Fruit fly (Drosophila melanogaster) whole organism, embryonic: ENCODE data around the gene VhaM9.7-c.

Source experiments
- Ada2b ChIP-seq: fragments of 200-800 bp; sonication (Bioruptor generic); IDR thresholded peaks from 2 replicates; pipeline ENCODE4 v1.3.6; 2022; ENCODE audit warnings: missing biosample characterization, missing genetic modification characterization
- Antp ChIP-seq: fragments of 200-800 bp; sonication (Bioruptor generic); optimal IDR thresholded peaks from 3 replicates; lab custom pipeline; 2016; ENCODE audit warnings: missing biosample characterization, missing genetic modification characterization
- Atf6 ChIP-seq: fragments of 200-800 bp; sonication (Bioruptor generic); IDR thresholded peaks from 2 replicates; pipeline ENCODE4 v1.3.6; 2022; ENCODE audit warnings: missing biosample characterization, missing genetic modification characterization
- B-H2 ChIP-seq: fragments of 200-800 bp; sonication (Bioruptor generic); optimal IDR thresholded peaks from 2 replicates; lab custom pipeline; 2018; ENCODE audit warnings: missing biosample characterization, mild to moderate bottlenecking, missing genetic modification characterization
- Bteb2 ChIP-seq: fragments of 200-800 bp; sonication (Bioruptor generic); optimal IDR thresholded peaks from 2 replicates; lab custom pipeline; 2016; ENCODE audit warnings: missing biosample characterization, missing genetic modification characterization
- CG10654 ChIP-seq: fragments of 200-800 bp; sonication (Bioruptor generic); optimal IDR thresholded peaks from 2 replicates; lab custom pipeline; 2016; ENCODE audit warnings: missing biosample characterization, missing genetic modification characterization
- CG12071 ChIP-seq: fragments of 200-800 bp; sonication (Bioruptor generic); optimal IDR thresholded peaks from 3 replicates; lab custom pipeline; 2018; ENCODE audit warnings: missing biosample characterization, mild to moderate bottlenecking, missing genetic modification characterization
- CG13123 ChIP-seq: fragments of 200-800 bp; sonication (Bioruptor generic); optimal IDR thresholded peaks from 2 replicates; lab custom pipeline; 2016; ENCODE audit warnings: missing biosample characterization, missing genetic modification characterization
- CG15073 ChIP-seq: fragments of 200-800 bp; sonication (Bioruptor generic); optimal IDR thresholded peaks from 2 replicates; lab custom pipeline; 2016; ENCODE audit warnings: missing biosample characterization, missing genetic modification characterization
- CG15601 ChIP-seq: fragments of 200-800 bp; sonication (Bioruptor generic); optimal IDR thresholded peaks from 3 replicates; lab custom pipeline; 2019; ENCODE audit warnings: missing biosample characterization, mild to moderate bottlenecking, missing genetic modification characterization, moderate library complexity
- CG17359 ChIP-seq: fragments of 200-800 bp; sonication (Bioruptor generic); optimal IDR thresholded peaks from 3 replicates; lab custom pipeline; 2018; ENCODE audit warnings: missing biosample characterization, mild to moderate bottlenecking, missing genetic modification characterization, moderate library complexity
- CG1792 ChIP-seq: fragments of 200-800 bp; sonication (Bioruptor generic); optimal IDR thresholded peaks from 2 replicates; lab custom pipeline; 2016; ENCODE audit warnings: missing biosample characterization, missing genetic modification characterization
- CG2712 ChIP-seq: fragments of 200-800 bp; optimal IDR thresholded peaks from 3 replicates; lab custom pipeline; 2019; ENCODE audit warnings: missing biosample characterization, mild to moderate bottlenecking, missing genetic modification characterization, moderate library complexity
- CG2889 ChIP-seq: fragments of 200-800 bp; sonication (Bioruptor generic); IDR thresholded peaks from 3 replicates; pipeline ENCODE4 v1.3.6; 2022; ENCODE audit warnings: missing biosample characterization, missing genetic modification characterization
- CG4404 ChIP-seq: fragments of 200-800 bp; sonication (Bioruptor generic); IDR thresholded peaks from 2 replicates; pipeline ENCODE4 v1.3.6; 2022; ENCODE audit warnings: missing biosample characterization, missing genetic modification characterization
- CG4424 ChIP-seq: fragments of 200-800 bp; sonication (Bioruptor generic); optimal IDR thresholded peaks from 3 replicates; lab custom pipeline; 2016; ENCODE audit warnings: missing biosample characterization, missing genetic modification characterization
- CG4730 ChIP-seq: fragments of 200-800 bp; sonication (Bioruptor generic); IDR thresholded peaks from 2 replicates; pipeline ENCODE4 v1.3.6; 2022; ENCODE audit warnings: missing biosample characterization, missing genetic modification characterization
- CG4820 ChIP-seq: fragments of 200-800 bp; sonication (Bioruptor generic); optimal IDR thresholded peaks from 3 replicates; lab custom pipeline; 2016; ENCODE audit warnings: missing biosample characterization, missing genetic modification characterization
- CG4854 ChIP-seq: fragments of 200-800 bp; sonication (Bioruptor generic); optimal IDR thresholded peaks from 2 replicates; lab custom pipeline; 2016; ENCODE audit warnings: missing biosample characterization, missing genetic modification characterization, inconsistent platforms
- CG5953 ChIP-seq: fragments of 200-800 bp; sonication (Bioruptor generic); IDR thresholded peaks from 2 replicates; pipeline ENCODE4 v1.3.6; 2022; ENCODE audit warnings: missing biosample characterization, missing genetic modification characterization
- CG7372 ChIP-seq: fragments of 200-800 bp; sonication (Bioruptor generic); IDR thresholded peaks from 2 replicates; pipeline ENCODE4 v1.3.6; 2022; ENCODE audit warnings: missing biosample characterization, missing genetic modification characterization
- CG7928 ChIP-seq: fragments of 200-800 bp; sonication (Bioruptor generic); optimal IDR thresholded peaks from 2 replicates; lab custom pipeline; 2017; ENCODE audit warnings: missing biosample characterization, mild to moderate bottlenecking, missing genetic modification characterization
- CG8359 ChIP-seq: fragments of 200-800 bp; sonication (Bioruptor generic); optimal IDR thresholded peaks from 2 replicates; lab custom pipeline; 2017; ENCODE audit warnings: missing biosample characterization, mild to moderate bottlenecking, missing genetic modification characterization, borderline replicate concordance
- CG8924 ChIP-seq: fragments of 200-800 bp; optimal IDR thresholded peaks from 3 replicates; lab custom pipeline; 2019; ENCODE audit warnings: missing biosample characterization, mild to moderate bottlenecking, missing genetic modification characterization, moderate library complexity
- CHES-1-like ChIP-seq: fragments of 200-800 bp; sonication (Bioruptor generic); optimal IDR thresholded peaks from 2 replicates; lab custom pipeline; 2016; ENCODE audit warnings: missing biosample characterization, missing genetic modification characterization
- CoRest ChIP-seq: fragments of 200-800 bp; sonication (Bioruptor generic); optimal IDR thresholded peaks from 3 replicates; lab custom pipeline; 2018; ENCODE audit warnings: missing biosample characterization, mild to moderate bottlenecking, missing genetic modification characterization, moderate library complexity
- Dref ChIP-seq: fragments of 200-800 bp; sonication (Bioruptor generic); IDR thresholded peaks from 2 replicates; pipeline ENCODE4 v1.3.6; 2022; ENCODE audit warnings: missing biosample characterization, missing genetic modification characterization
- HLH4C ChIP-seq: fragments of 200-800 bp; sonication (Bioruptor generic); IDR thresholded peaks from 3 replicates; pipeline ENCODE4 v1.3.6; 2022; ENCODE audit warnings: missing biosample characterization, missing genetic modification characterization; ENCODE audit not compliant: partially characterized antibody
- Myb ChIP-seq: fragments of 200-800 bp; sonication (Bioruptor generic); optimal IDR thresholded peaks from 2 replicates; lab custom pipeline; 2016; ENCODE audit warnings: missing biosample characterization, missing genetic modification characterization
- NFAT ChIP-seq: fragments of 200-800 bp; sonication (Bioruptor generic); IDR thresholded peaks from 2 replicates; pipeline ENCODE4 v1.3.6; 2022; ENCODE audit warnings: missing biosample characterization, missing genetic modification characterization
- Nf-YA ChIP-seq: fragments of 200-800 bp; sonication (Bioruptor generic); IDR thresholded peaks from 2 replicates; pipeline ENCODE4 v1.3.6; 2022; ENCODE audit warnings: missing biosample characterization, missing genetic modification characterization
- Pdp1 ChIP-seq, 2 experiments: fragments of 200-800 bp; sonication (Bioruptor generic); optimal IDR thresholded peaks; 3 replicates each; lab custom pipeline; 2016; ENCODE audit warnings: missing biosample characterization in 2 of 2, missing genetic modification characterization in 2 of 2, mild to moderate bottlenecking in 1 of 2, moderate library complexity in 1 of 2
- Ptx1 ChIP-seq: fragments of 200-800 bp; sonication (Bioruptor generic); IDR thresholded peaks from 2 replicates; pipeline ENCODE4 v1.3.6; 2022; ENCODE audit warnings: missing biosample characterization, missing genetic modification characterization
- Ravus ChIP-seq: fragments of 200-800 bp; sonication (Bioruptor generic); IDR thresholded peaks from 2 replicates; pipeline ENCODE4 v1.3.6; 2022; ENCODE audit warnings: missing biosample characterization, missing genetic modification characterization
- amos ChIP-seq: fragments of 200-800 bp; sonication (Bioruptor generic); IDR thresholded peaks from 2 replicates; pipeline ENCODE4 v1.3.6; 2022; ENCODE audit warnings: missing biosample characterization, missing genetic modification characterization; ENCODE audit not compliant: partially characterized antibody
- bowl ChIP-seq: fragments of 200-800 bp; sonication (Bioruptor generic); IDR thresholded peaks from 2 replicates; pipeline ENCODE4 v1.3.6; 2022; ENCODE audit warnings: missing biosample characterization, missing genetic modification characterization
- dan ChIP-seq: fragments of 200-800 bp; sonication (Bioruptor generic); IDR thresholded peaks from 2 replicates; pipeline ENCODE4 v1.3.6; 2022; ENCODE audit warnings: missing biosample characterization, missing genetic modification characterization
- danr ChIP-seq: fragments of 200-800 bp; sonication (Bioruptor generic); IDR thresholded peaks from 2 replicates; pipeline ENCODE4 v1.3.6; 2022; ENCODE audit warnings: missing biosample characterization, missing genetic modification characterization
- fd64A ChIP-seq: fragments of 200-800 bp; sonication (Bioruptor generic); optimal IDR thresholded peaks from 3 replicates; lab custom pipeline; 2018; ENCODE audit warnings: missing biosample characterization, mild to moderate bottlenecking, missing genetic modification characterization
- fd96Cb ChIP-seq: fragments of 200-800 bp; sonication (Bioruptor generic); optimal IDR thresholded peaks from 2 replicates; lab custom pipeline; 2018; ENCODE audit warnings: missing biosample characterization, mild to moderate bottlenecking, missing genetic modification characterization, moderate library complexity
- inv ChIP-seq: fragments of 200-800 bp; sonication (Bioruptor generic); IDR thresholded peaks from 2 replicates; pipeline ENCODE4 v1.3.6; 2022; ENCODE audit warnings: missing biosample characterization, missing genetic modification characterization; ENCODE audit not compliant: partially characterized antibody
- kah ChIP-seq: fragments of 200-800 bp; sonication (Bioruptor generic); optimal IDR thresholded peaks from 2 replicates; lab custom pipeline; 2018; ENCODE audit warnings: missing biosample characterization, mild to moderate bottlenecking, missing genetic modification characterization
- lmd ChIP-seq: fragments of 200-800 bp; sonication (Bioruptor generic); IDR thresholded peaks from 2 replicates; pipeline ENCODE4 v1.3.6; 2022; ENCODE audit warnings: missing biosample characterization, missing genetic modification characterization
- p53 ChIP-seq: fragments of 200-800 bp; sonication (Bioruptor generic); optimal IDR thresholded peaks from 2 replicates; lab custom pipeline; 2016; ENCODE audit warnings: missing biosample characterization, missing genetic modification characterization
- pita ChIP-seq: fragments of 200-800 bp; sonication (Bioruptor generic); optimal IDR thresholded peaks from 2 replicates; lab custom pipeline; 2017; ENCODE audit warnings: missing biosample characterization, mild to moderate bottlenecking, missing genetic modification characterization
- pros ChIP-seq: fragments of 200-800 bp; sonication (Bioruptor generic); optimal IDR thresholded peaks from 3 replicates; lab custom pipeline; 2019; ENCODE audit warnings: missing biosample characterization, mild to moderate bottlenecking, missing genetic modification characterization, moderate library complexity
- pum ChIP-seq: fragments of 200-800 bp; sonication (Bioruptor generic); optimal IDR thresholded peaks from 2 replicates; lab custom pipeline; 2016; ENCODE audit warnings: missing biosample characterization, missing genetic modification characterization
- schlank ChIP-seq: fragments of 200-800 bp; sonication (Bioruptor generic); optimal IDR thresholded peaks from 2 replicates; lab custom pipeline; 2018; ENCODE audit warnings: missing biosample characterization, mild to moderate bottlenecking, missing genetic modification characterization
- sna ChIP-seq: fragments of 200-800 bp; sonication (Bioruptor generic); IDR thresholded peaks from 2 replicates; pipeline ENCODE4 v1.3.6; 2022; ENCODE audit warnings: missing biosample characterization, missing genetic modification characterization; ENCODE audit not compliant: partially characterized antibody
- stwl ChIP-seq: fragments of 200-800 bp; sonication (Bioruptor generic); optimal IDR thresholded peaks from 3 replicates; lab custom pipeline; 2018; ENCODE audit warnings: missing biosample characterization, mild to moderate bottlenecking, missing genetic modification characterization, moderate library complexity
- tap ChIP-seq: fragments of 200-800 bp; optimal IDR thresholded peaks from 3 replicates; lab custom pipeline; 2019; ENCODE audit warnings: missing biosample characterization, mild to moderate bottlenecking, missing genetic modification characterization, moderate library complexity
- vfl ChIP-seq: fragments of 200-800 bp; sonication (Bioruptor generic); optimal IDR thresholded peaks from 2 replicates; lab custom pipeline; 2016; ENCODE audit warnings: missing biosample characterization, missing genetic modification characterization

The VhaM9.7-c gene

dm6 chr3L:4209731-4210130, 23.1 kb upstream of the VhaM9.7-c start:
- no peak for TF ChIP-seq amos
- no peak for TF ChIP-seq Pdp1 (GFP tag; optimal IDR thresholded peaks at IDR 0.05; lab: Kevin White, UChicago)
- TF ChIP-seq Atf6 (GFP tag; lab: Robert Waterston, UW): no peak
- TF ChIP-seq CG13123 (GFP tag; lab: Kevin White, UChicago): no peak
- no peak for TF ChIP-seq NFAT (GFP tag; lab: Robert Waterston, UW)
- no peak for TF ChIP-seq pros
- TF ChIP-seq CG5953: no peak
- TF ChIP-seq Ravus: no peak
- TF ChIP-seq Myb (GFP tag; lab: Kevin White, UChicago): no peak
- no peak for TF ChIP-seq danr
- TF ChIP-seq fd64A (GFP tag; lab: Kevin White, UChicago): no peak
- no peak for TF ChIP-seq CG15073 (GFP tag; lab: Kevin White, UChicago)
- TF ChIP-seq lmd (GFP tag; lab: Robert Waterston, UW): no peak
- TF ChIP-seq CG7928 (GFP tag; lab: Kevin White, UChicago): no peak
- no peak for TF ChIP-seq Nf-YA (GFP tag; lab: Robert Waterston, UW)
- no peak for TF ChIP-seq pum (GFP tag; lab: Kevin White, UChicago)
- TF ChIP-seq CG15601 (tag; lab: Kevin White, UChicago): no peak
- TF ChIP-seq kah (GFP tag; lab: Kevin White, UChicago): no peak
- no peak for TF ChIP-seq CHES-1-like
- TF ChIP-seq bowl: no peak
- no peak for TF ChIP-seq CG4854 (GFP tag; lab: Kevin White, UChicago)
- no peak for TF ChIP-seq stwl (tag; lab: Kevin White, UChicago)
- no peak for TF ChIP-seq CG8924 (tag; lab: Kevin White, UChicago)
- TF ChIP-seq CG7372 (GFP tag; lab: Robert Waterston, UW): no peak
- no peak for TF ChIP-seq CG8359 (GFP tag; lab: Kevin White, UChicago)
- TF ChIP-seq Ptx1: peak; percentile 23; the same call in 1 of the 2 replicates
- no peak for TF ChIP-seq Bteb2
- TF ChIP-seq CoRest: no peak
- no peak for TF ChIP-seq HLH4C (GFP tag; lab: Robert Waterston, UW)
- no peak for TF ChIP-seq Antp (GFP tag; lab: Kevin White, UChicago)
- TF ChIP-seq pita (GFP tag; lab: Kevin White, UChicago): no peak
- TF ChIP-seq Ada2b (GFP tag; lab: Robert Waterston, UW): no peak
- TF ChIP-seq CG2889: no peak
- TF ChIP-seq CG17359 (tag; lab: Kevin White, UChicago): peak; percentile 34
- no peak for TF ChIP-seq CG12071 (GFP tag; lab: Kevin White, UChicago)
- TF ChIP-seq CG2712: peak; percentile 62
- TF ChIP-seq sna: no peak
- peak; percentile 35 for TF ChIP-seq tap
- TF ChIP-seq CG1792 (GFP tag; lab: Kevin White, UChicago): no peak
- TF ChIP-seq CG10654: no peak
- TF ChIP-seq fd96Cb (tag; lab: Kevin White, UChicago): peak; percentile 40
- no peak for TF ChIP-seq p53
- TF ChIP-seq Dref: no peak
- no peak for TF ChIP-seq inv (GFP tag; lab: Robert Waterston, UW)
- TF ChIP-seq vfl (GFP tag; lab: Kevin White, UChicago): no peak
- no peak for TF ChIP-seq CG4820 (GFP tag; lab: Kevin White, UChicago)
- TF ChIP-seq CG4730 (GFP tag; lab: Robert Waterston, UW): 0 out of 2 replicates have a peak, but pooled peaks have one; percentile 18
- peak; percentile 5 for TF ChIP-seq CG4424 (GFP tag; lab: Kevin White, UChicago)
- no peak for TF ChIP-seq schlank (tag; lab: Kevin White, UChicago)
- TF ChIP-seq B-H2 (GFP tag; lab: Kevin White, UChicago): no peak
- TF ChIP-seq CG4404 (GFP tag; lab: Robert Waterston, UW): 0 out of 2 replicates have a peak, but pooled peaks have one; percentile 18
- TF ChIP-seq dan: no peak
